Worm (Caenorhabditis elegans) whole organism, L4 larva: ENCODE measurements around the gene T19H12.12.

Source experiments
- F10B5.3 ChIP-seq: sonication (generic microtip); optimal IDR thresholded peaks from 2 replicates; lab custom pipeline; 2016; ENCODE audit warnings: mild to moderate bottlenecking, missing genetic modification characterization, missing compliant biosample characterization
- F26F4.8 ChIP-seq: fragments of 200-800 bp; sonication (Bioruptor generic); conservative IDR thresholded peaks from 2 replicates; pipeline ENCODE4 v1.3.6; 2022; ENCODE audit warnings: missing genetic modification characterization, missing compliant biosample characterization
- R02D3.7 ChIP-seq: fragments of 150-350 bp; sonication (generic microtip); optimal IDR thresholded peaks from 3 replicates; lab custom pipeline; 2014; ENCODE audit warnings: missing biosample characterization, missing genetic modification characterization
- aha-1 ChIP-seq: fragments of 150-350 bp; peaks from one replicate; lab custom pipeline; 2014; ENCODE audit warnings: missing biosample characterization, missing genetic modification characterization
- ama-1 ChIP-seq: fragments of 150-350 bp; optimal IDR thresholded peaks from 2 replicates; lab custom pipeline; 2014; ENCODE audit warnings: inconsistent platforms, mixed read lengths
- ceh-20 ChIP-seq: fragments of 200-800 bp; sonication (Bioruptor generic); IDR thresholded peaks from 2 replicates; pipeline ENCODE4 v1.3.6; 2022; ENCODE audit warnings: missing genetic modification reagents, missing genetic modification characterization, missing compliant biosample characterization
- ceh-28 ChIP-seq: fragments of 150-350 bp; optimal IDR thresholded peaks from 2 replicates; lab custom pipeline; 2014; ENCODE audit warnings: missing biosample characterization, missing genetic modification reagents, missing genetic modification characterization
- ceh-44 ChIP-seq: fragments of 200-800 bp; sonication (Bioruptor generic); IDR thresholded peaks from 2 replicates; pipeline ENCODE4 v1.3.6; 2022; ENCODE audit warnings: missing genetic modification reagents, missing genetic modification characterization, missing compliant biosample characterization
- ceh-82 ChIP-seq: sonication (generic microtip); optimal IDR thresholded peaks from 2 replicates; lab custom pipeline; 2017; ENCODE audit warnings: missing biosample characterization, missing genetic modification characterization
- ces-1 ChIP-seq: fragments of 150-350 bp; sonication (generic microtip); optimal IDR thresholded peaks from 4 replicates; lab custom pipeline; 2014; ENCODE audit warnings: missing biosample characterization, missing genetic modification reagents, missing genetic modification characterization
- cey-2 ChIP-seq: sonication (generic microtip); optimal IDR thresholded peaks from 3 replicates; lab custom pipeline; 2017; ENCODE audit warnings: missing genetic modification characterization, mild to moderate bottlenecking, missing compliant biosample characterization, antibody characterized with exemption, borderline replicate concordance; ENCODE audit not compliant: insufficient read depth
- daf-16 ChIP-seq, 3 experiments: sonication (generic microtip); optimal IDR thresholded peaks; 2 replicates each; lab custom pipeline; 2016 to 2017; ENCODE audit warnings: missing genetic modification characterization in 3 of 3, missing genetic modification reagents in 3 of 3, mild to moderate bottlenecking in 2 of 3, missing compliant biosample characterization in 2 of 3, missing biosample characterization in 1 of 3, moderate library complexity in 1 of 3
- dpl-1 ChIP-seq: fragments of 150-350 bp; optimal IDR thresholded peaks from 2 replicates; lab custom pipeline; 2014; ENCODE audit warnings: missing biosample characterization, missing genetic modification reagents, missing genetic modification characterization
- dve-1 ChIP-seq: sonication (generic microtip); optimal IDR thresholded peaks from 2 replicates; lab custom pipeline; 2017; ENCODE audit warnings: antibody characterized with exemption, mild to moderate bottlenecking, missing genetic modification characterization, missing compliant biosample characterization; ENCODE audit not compliant: insufficient read depth
- fkh-10 ChIP-seq: fragments of 150-350 bp; optimal IDR thresholded peaks from 2 replicates; lab custom pipeline; 2014; ENCODE audit warnings: missing biosample characterization, missing genetic modification reagents, missing genetic modification characterization
- fos-1 ChIP-seq: fragments of 150-350 bp; optimal IDR thresholded peaks from 2 replicates; lab custom pipeline; 2014; ENCODE audit warnings: missing biosample characterization, missing genetic modification characterization
- hif-1 ChIP-seq, 2 experiments: sonication (generic microtip); optimal IDR thresholded peaks; 2 replicates each; lab custom pipeline; 2016 to 2017; ENCODE audit warnings: missing compliant biosample characterization in 2 of 2, missing genetic modification characterization in 2 of 2, missing genetic modification reagents in 2 of 2, missing genotype in 2 of 2, mild to moderate bottlenecking in 1 of 2
- hlh-11 ChIP-seq: fragments of 200-800 bp; sonication (Bioruptor generic); optimal IDR thresholded peaks from 2 replicates; lab custom pipeline; 2018; ENCODE audit warnings: mild to moderate bottlenecking, missing genetic modification characterization, missing compliant biosample characterization
- hlh-30 ChIP-seq: sonication (generic microtip); optimal IDR thresholded peaks from 2 replicates; lab custom pipeline; 2017; ENCODE audit warnings: antibody characterized with exemption, mild to moderate bottlenecking, missing genetic modification characterization, missing compliant biosample characterization; ENCODE audit not compliant: insufficient read depth
- jun-1 ChIP-seq: fragments of 150-350 bp; optimal IDR thresholded peaks from 2 replicates; lab custom pipeline; 2014; ENCODE audit warnings: missing biosample characterization, missing genetic modification reagents, missing genetic modification characterization
- lin-13 ChIP-seq: fragments of 150-350 bp; optimal IDR thresholded peaks from 2 replicates; lab custom pipeline; 2014; ENCODE audit warnings: missing biosample characterization, missing genetic modification reagents, missing genetic modification characterization
- lin-29 ChIP-seq: fragments of 200-800 bp; sonication (Bioruptor generic); IDR thresholded peaks from 2 replicates; pipeline ENCODE4 v1.3.6; 2022; ENCODE audit warnings: missing genetic modification reagents, missing genetic modification characterization, missing compliant biosample characterization
- lsy-2 ChIP-seq, 2 experiments: fragments of 150-350 bp in 1 of 2; sonication (generic microtip) in 1 of 2; optimal IDR thresholded peaks; 2 replicates each; lab custom pipeline; 2014 to 2017; ENCODE audit warnings: missing biosample characterization in 2 of 2, missing genetic modification characterization in 2 of 2
- madf-9 ChIP-seq: fragments of 200-800 bp; sonication (Bioruptor generic); conservative IDR thresholded peaks from 2 replicates; pipeline ENCODE4 v1.3.6; 2022; ENCODE audit warnings: missing genetic modification reagents, missing genetic modification characterization, missing compliant biosample characterization
- mdl-1 ChIP-seq, 2 experiments: fragments of 150-350 bp in 1 of 2; sonication (generic microtip) in 1 of 2; optimal IDR thresholded peaks; 2 replicates each; lab custom pipeline; 2014 to 2017; ENCODE audit warnings: missing biosample characterization in 2 of 2, missing genetic modification characterization in 2 of 2
- mep-1 ChIP-seq: fragments of 150-350 bp; sonication (generic microtip); optimal IDR thresholded peaks from 3 replicates; lab custom pipeline; 2014; ENCODE audit warnings: missing biosample characterization, missing genetic modification characterization
- mxl-2 ChIP-seq: fragments of 200-800 bp; sonication (Bioruptor generic); conservative IDR thresholded peaks from 2 replicates; pipeline ENCODE4 v1.3.6; 2022; ENCODE audit warnings: missing genetic modification reagents, missing genetic modification characterization, missing compliant biosample characterization
- nhr-10 ChIP-seq: fragments of 150-350 bp; optimal IDR thresholded peaks from 2 replicates; lab custom pipeline; 2014; ENCODE audit warnings: missing biosample characterization, missing genetic modification characterization
- nhr-11 ChIP-seq: fragments of 150-350 bp; optimal IDR thresholded peaks from 2 replicates; lab custom pipeline; 2014; ENCODE audit warnings: missing biosample characterization, missing genetic modification characterization
- nhr-111 ChIP-seq: fragments of 200-800 bp; sonication (Bioruptor generic); optimal IDR thresholded peaks from 2 replicates; lab custom pipeline; 2018; ENCODE audit warnings: mild to moderate bottlenecking, missing genetic modification characterization, missing compliant biosample characterization
- nhr-28 ChIP-seq: fragments of 150-350 bp; optimal IDR thresholded peaks from 2 replicates; lab custom pipeline; 2014; ENCODE audit warnings: missing biosample characterization, missing genetic modification characterization
- nhr-42 ChIP-seq: fragments of 200-800 bp; sonication (Bioruptor generic); IDR thresholded peaks from 2 replicates; pipeline ENCODE4 v1.3.6; 2022; ENCODE audit warnings: missing genetic modification characterization, missing compliant biosample characterization
- rbr-2 ChIP-seq: sonication (generic microtip); optimal IDR thresholded peaks from 2 replicates; lab custom pipeline; 2016; ENCODE audit warnings: missing genotype, missing genetic modification characterization, missing compliant biosample characterization
- sdz-12 ChIP-seq: fragments of 200-800 bp; sonication (Bioruptor generic); optimal IDR thresholded peaks from 2 replicates; lab custom pipeline; 2018; ENCODE audit warnings: mild to moderate bottlenecking, missing genetic modification characterization, missing compliant biosample characterization
- spr-1 ChIP-seq: sonication (generic microtip); optimal IDR thresholded peaks from 2 replicates; lab custom pipeline; 2016; ENCODE audit warnings: mild to moderate bottlenecking, missing genetic modification characterization, missing compliant biosample characterization
- tag-97 ChIP-seq: fragments of 200-800 bp; sonication (Bioruptor generic); IDR thresholded peaks from 2 replicates; pipeline ENCODE4 v1.3.6; 2022; ENCODE audit warnings: missing genetic modification characterization, missing compliant biosample characterization
- tra-1 ChIP-seq: fragments of 200-800 bp; sonication (Bioruptor generic); IDR thresholded peaks from 2 replicates; pipeline ENCODE4 v1.3.6; 2022; ENCODE audit warnings: missing genetic modification reagents, missing genetic modification characterization, missing compliant biosample characterization
- zip-11 ChIP-seq: fragments of 200-800 bp; sonication (Bioruptor generic); IDR thresholded peaks from 2 replicates; pipeline ENCODE4 v1.3.6; 2022; ENCODE audit warnings: missing genetic modification characterization, missing compliant biosample characterization
- ztf-11 ChIP-seq: fragments of 150-350 bp; optimal IDR thresholded peaks from 2 replicates; lab custom pipeline; 2014; ENCODE audit warnings: missing biosample characterization, missing genetic modification characterization
- ztf-7 ChIP-seq: fragments of 150-350 bp; optimal IDR thresholded peaks from 2 replicates; lab custom pipeline; 2014; ENCODE audit warnings: missing biosample characterization, missing genetic modification characterization

Gene T19H12.12

ce11 chrV:4857561-4857960 lies 27.0 kb upstream of the T19H12.12 start:
- no peak for TF ChIP-seq ceh-82 (tag; lab: Kevin White, UChicago)
- no peak for TF ChIP-seq ceh-44
- TF ChIP-seq aha-1 (tag; lab: Kevin White, UChicago) = peak; percentile 91
- TF ChIP-seq mep-1 = no peak

- TF ChIP-seq nhr-28 (no peak), rbr-2 (tag; lab: Kevin White, UChicago) (peak; percentile 48), lsy-2 (tag; optimal IDR thresholded peaks at IDR 0.05; lab: Kevin White, UChicago) (peak in 1 of 2 experiments; percentile 5), fkh-10 (GFP tag; lab: Kevin White, UChicago) (no peak), nhr-42 (no peak), R02D3.7 (tag; lab: Kevin White, UChicago) (no peak), hlh-11 (tag; lab: Kevin White, UChicago) (no peak), aha-1 (tag; lab: Kevin White, UChicago) (peak; percentile 27), ama-1 (no peak), F10B5.3 (tag; lab: Kevin White, UChicago) (no peak)
These were observed 24.1 kb upstream of the T19H12.12 start for ce11 chrV:4860525-4860924.

- TF ChIP-seq ceh-28 (no peak), lin-13 (GFP tag; lab: Kevin White, UChicago) (no peak), spr-1 (no peak), hlh-30 (tag; lab: Kevin White, UChicago) (peak; percentile 48), sdz-12 (GFP tag; lab: Kevin White, UChicago) (no peak), nhr-10 (no peak), ces-1 (GFP tag; lab: Kevin White, UChicago) (no peak), tag-97 (GFP tag; lab: Robert Waterston, UW) (no peak), lin-29 (no peak), nhr-11 (tag; lab: Kevin White, UChicago) (peak; percentile 11), ztf-11 (tag; lab: Kevin White, UChicago) (no peak), jun-1 (tag; lab: Kevin White, UChicago) (no peak), dpl-1 (GFP tag; lab: Kevin White, UChicago) (no peak), mxl-2 (no peak), mep-1 (peak; percentile 28), fos-1 (tag; lab: Kevin White, UChicago) (no peak), F26F4.8 (GFP tag; lab: Robert Waterston, UW) (no peak), zip-11 (no peak), nhr-111 (no peak), nhr-28 (peak; percentile 98), hif-1 (tag; optimal IDR thresholded peaks at IDR 0.05; lab: Kevin White, UChicago) (peak in 1 of 2 experiments; percentile 2), daf-16 (GFP tag; optimal IDR thresholded peaks at IDR 0.05; lab: Kevin White, UChicago) (no peak), daf-16 (tag; optimal IDR thresholded peaks at IDR 0.05; lab: Kevin White, UChicago) (peak; percentile 42), madf-9 (no peak), dve-1 (peak; percentile 45), lsy-2 (tag; optimal IDR thresholded peaks at IDR 0.05; lab: Kevin White, UChicago) (peak in 1 of 2 experiments; percentile 19), mdl-1 (tag; optimal IDR thresholded peaks at IDR 0.05; lab: Kevin White, UChicago) (peak in 1 of 2 experiments; percentile 27), cey-2 (tag; lab: Kevin White, UChicago) (no peak), ztf-7 (peak; percentile 56), tra-1 (GFP tag; lab: Robert Waterston, UW) (no peak), ceh-20 (GFP tag; lab: Robert Waterston, UW) (no peak)
These were observed 21.9 kb upstream of the T19H12.12 start, which contains the start of gene C37H5.13 for ce11 chrV:4862737-4863136. C37H5.13 (minus strand) TSS chrV:4862965.
